Fruit fly (Drosophila melanogaster): ENCODE results near the gene squ.
A peak's percentile ranks its signal among the peaks of the same experiment; 100 is the strongest.

squ gene

DNA sequence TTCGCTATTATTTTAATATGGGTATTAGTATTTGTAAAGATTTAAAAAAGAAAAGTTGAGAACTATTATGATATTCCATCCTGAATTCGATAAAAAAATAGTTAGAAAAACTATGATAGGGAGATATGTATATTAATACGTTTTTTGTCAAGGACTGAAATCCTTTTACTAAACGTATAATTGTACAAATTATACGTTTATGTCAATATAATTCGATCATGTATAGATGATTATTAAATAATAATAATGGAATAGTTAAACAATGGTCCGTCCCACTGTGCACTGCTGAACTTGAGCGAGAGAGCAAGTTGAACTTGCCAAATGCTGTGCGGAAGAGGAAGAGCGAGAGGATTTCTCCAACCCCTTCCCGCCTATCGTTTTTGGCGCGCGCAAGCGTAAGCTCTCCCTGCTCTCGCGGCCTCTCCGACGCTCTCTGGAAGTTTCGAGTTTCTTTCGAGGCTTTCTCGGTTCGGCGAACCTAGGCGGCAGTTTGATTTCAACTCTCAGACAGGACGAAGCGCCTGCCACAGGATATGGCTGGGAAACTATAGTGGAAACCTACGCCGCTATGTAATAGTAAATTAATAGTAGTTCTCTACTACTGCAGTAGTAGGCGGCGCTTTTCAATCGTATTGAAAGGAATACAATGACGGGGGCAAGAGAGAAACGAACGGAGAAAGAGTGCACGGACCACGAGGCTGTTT, 5.2 kb downstream of the squ start (continued):
- TF ChIP-seq CG12391 (tag; optimal IDR thresholded peaks at IDR 0.05) (peak; percentile 63), al (GFP tag; IDR thresholded peaks at IDR 0.05) (no peak), cas (GFP tag; IDR thresholded peaks at IDR 0.05) (no peak), odd (GFP tag; optimal IDR thresholded peaks at IDR 0.05) (peak; percentile 57), CG2199 (GFP tag; IDR thresholded peaks at IDR 0.05) (peak; percentile 66; the same call in 2 of the 3 replicates), CG17612 (GFP tag; IDR thresholded peaks at IDR 0.05) (no peak), Fer1 (GFP tag; optimal IDR thresholded peaks at IDR 0.05) (peak; percentile 77), CG7839 (tag; optimal IDR thresholded peaks at IDR 0.05) (peak; percentile 82), HLH4C (GFP tag; IDR thresholded peaks at IDR 0.05; ENCODE audit: partially characterized antibody) (no peak), CG9727 (GFP tag; optimal IDR thresholded peaks at IDR 0.05) (peak; percentile 47), CG13775 (GFP tag; optimal IDR thresholded peaks at IDR 0.05) (peak; percentile 23), CG10543 (GFP tag; optimal IDR thresholded peaks at IDR 0.05) (peak; percentile 40), CG17568 (GFP tag; optimal IDR thresholded peaks at IDR 0.05) (no peak), disco-r (GFP tag; optimal IDR thresholded peaks at IDR 0.05) (no peak), nau (GFP tag; optimal IDR thresholded peaks at IDR 0.05) (no peak), lmd (GFP tag; IDR thresholded peaks at IDR 0.05) (peak; percentile 52), CG4854 (GFP tag; optimal IDR thresholded peaks at IDR 0.05) (no peak), slp2 (GFP tag; optimal IDR thresholded peaks at IDR 0.05) (no peak), p53 (GFP tag; optimal IDR thresholded peaks at IDR 0.05) (no peak), Nf-YC (tag; optimal IDR thresholded peaks at IDR 0.05) (peak; percentile 56), CG43689 (GFP tag; IDR thresholded peaks at IDR 0.05) (no peak), corto (GFP tag; optimal IDR thresholded peaks at IDR 0.05) (no peak), CG2202 (tag; optimal IDR thresholded peaks at IDR 0.05) (no peak), CG10274 (GFP tag; optimal IDR thresholded peaks at IDR 0.05) (no peak), emc (GFP tag; optimal IDR thresholded peaks at IDR 0.05) (no peak), sens-2 (GFP tag; IDR thresholded peaks at IDR 0.05) (no peak), sisA (GFP tag; IDR thresholded peaks at IDR 0.05) (peak; percentile 39), CG16815 (GFP tag; optimal IDR thresholded peaks at IDR 0.05) (no peak), crc (GFP tag; optimal IDR thresholded peaks at IDR 0.05) (no peak), CG6175 (GFP tag; IDR thresholded peaks at IDR 0.05) (no peak), zf30C (GFP tag; optimal IDR thresholded peaks at IDR 0.05) (no peak), ems (GFP tag; optimal IDR thresholded peaks at IDR 0.05) (no peak), Lim3 (GFP tag; IDR thresholded peaks at IDR 0.05) (no peak), grn (GFP tag; optimal IDR thresholded peaks at IDR 0.05) (no peak), ATbp (GFP tag; optimal IDR thresholded peaks at IDR 0.05) (peak; percentile 41), Rfx (GFP tag; IDR thresholded peaks at IDR 0.05) (no peak; the same call in 1 of the 2 replicates), CG2712 (tag; optimal IDR thresholded peaks at IDR 0.05) (peak; percentile 67), CG9437 (GFP tag; optimal IDR thresholded peaks at IDR 0.05) (peak; percentile 43), br (optimal IDR thresholded peaks at IDR 0.05) (no peak), CG12744 (GFP tag; optimal IDR thresholded peaks at IDR 0.05) (no peak), CG10462 (GFP tag; optimal IDR thresholded peaks at IDR 0.05) (no peak), CG9215 (GFP tag; IDR thresholded peaks at IDR 0.05) (no peak), nerfin-2 (GFP tag; IDR thresholded peaks at IDR 0.05; ENCODE audit: partially characterized antibody) (no peak), Opbp (GFP tag; IDR thresholded peaks at IDR 0.05; ENCODE audit: partially characterized antibody) (no peak), Atf-2 (GFP tag; optimal IDR thresholded peaks at IDR 0.05) (no peak), Adf1 (GFP tag; IDR thresholded peaks at IDR 0.05) (no peak), CG18011 (GFP tag; optimal IDR thresholded peaks at IDR 0.05) (no peak), CG3407 (GFP tag; optimal IDR thresholded peaks at IDR 0.05) (peak; percentile 20), fd96Cb (tag; optimal IDR thresholded peaks at IDR 0.05) (peak; percentile 65), Six4 (GFP tag; optimal IDR thresholded peaks at IDR 0.05) (peak; percentile 33), CG31224 (GFP tag; IDR thresholded peaks at IDR 0.05) (no peak)

All from whole organism, embryonic.